Worm (Caenorhabditis elegans) whole organism, midembryonic: Measurements from ENCODE around the gene noca-2.

Source experiments
- T22C8.4 ChIP-seq: fragments of 200-800 bp; sonication (Bioruptor generic); IDR thresholded peaks from 2 replicates; pipeline ENCODE4 v1.3.6; 2022; ENCODE audit warnings: missing genetic modification characterization, missing compliant biosample characterization
- flt-1 ChIP-seq: fragments of 200-800 bp; sonication (Bioruptor generic); IDR thresholded peaks from 2 replicates; pipeline ENCODE4 v1.3.6; 2022; ENCODE audit warnings: missing genetic modification characterization, missing compliant biosample characterization
- klf-2 ChIP-seq: fragments of 200-800 bp; sonication (Bioruptor generic); conservative IDR thresholded peaks from 2 replicates; pipeline ENCODE4 v1.3.6; 2022; ENCODE audit warnings: missing genetic modification reagents, missing genetic modification characterization, missing compliant biosample characterization
- ref-1 ChIP-seq: fragments of 200-800 bp; sonication (Bioruptor generic); conservative IDR thresholded peaks from 2 replicates; pipeline ENCODE4 v1.3.6; 2022; ENCODE audit warnings: missing genetic modification reagents, missing genetic modification characterization, missing compliant biosample characterization
- tab-1 ChIP-seq: fragments of 200-800 bp; sonication (Bioruptor generic); IDR thresholded peaks from 2 replicates; pipeline ENCODE4 v1.3.6; 2022; ENCODE audit warnings: missing genetic modification characterization, missing compliant biosample characterization
- ztf-29 ChIP-seq: fragments of 200-800 bp; sonication (Bioruptor generic); IDR thresholded peaks from 2 replicates; pipeline ENCODE4 v1.3.6; 2022; ENCODE audit warnings: missing genetic modification reagents, missing genetic modification characterization, missing compliant biosample characterization

DNA sequence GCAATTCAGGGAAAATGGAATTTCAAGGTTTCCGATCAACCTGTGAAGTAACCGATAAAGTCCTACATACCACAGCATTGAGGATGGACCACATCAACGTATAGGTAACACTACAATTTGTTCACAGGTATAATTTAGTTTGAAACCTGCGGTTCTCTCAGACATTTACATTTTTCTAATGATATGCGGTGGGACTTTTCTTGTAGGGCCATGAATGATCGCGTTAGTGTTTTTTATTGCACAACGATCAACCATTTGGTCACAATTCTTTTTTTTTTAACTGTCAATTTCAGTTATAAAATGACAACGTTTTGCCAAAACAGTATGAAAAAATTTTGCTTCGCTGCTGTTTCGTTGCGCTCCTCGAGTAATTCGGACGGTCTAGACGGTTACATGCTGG is 29.8 kb downstream of the noca-2 start, which contains the start of gene C44C10.12:
- no peak for TF ChIP-seq klf-2 (GFP tag; lab: Robert Waterston, UW)
- TF ChIP-seq ref-1 (GFP tag; lab: Robert Waterston, UW) = no peak
- TF ChIP-seq flt-1 (GFP tag; lab: Robert Waterston, UW) = no peak
- TF ChIP-seq tab-1 = no peak
- no peak for TF ChIP-seq T22C8.4 (GFP tag; lab: Robert Waterston, UW)
- no peak for TF ChIP-seq ztf-29 (GFP tag; lab: Robert Waterston, UW)
